Worm (Caenorhabditis elegans): Measurements from ENCODE around the gene F44E5.17.

Gene F44E5.17

DNA sequence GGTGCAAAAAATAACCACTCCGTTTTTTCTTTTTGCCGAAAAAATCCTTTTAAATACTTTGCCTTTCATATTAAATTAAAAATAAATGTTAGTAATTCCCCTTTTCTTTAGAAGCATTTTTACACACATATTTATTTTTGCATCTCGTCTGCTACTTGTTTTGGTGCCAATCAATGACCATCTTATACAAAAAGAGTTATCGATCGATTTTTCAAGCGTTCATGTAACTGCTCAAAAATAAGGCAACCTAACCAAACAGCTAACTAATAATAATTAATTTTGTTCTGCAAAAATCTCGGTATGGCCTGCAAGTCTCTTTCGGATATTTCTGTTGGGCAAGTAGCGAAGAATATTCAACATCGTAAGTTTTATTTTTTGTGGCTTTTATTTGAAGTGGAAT lies 18.1 kb upstream of the F44E5.17 start, which contains the start of gene F44E5.2:
F44E5.2 (plus strand) TSS at position 301 of the 400 bp plus-strand sequence.
- TF ChIP-seq ztf-23 (GFP tag; IDR thresholded peaks at IDR 0.05), result no peak
- no peak for TF ChIP-seq ref-1 (GFP tag; conservative IDR thresholded peaks at IDR 0.05)
- TF ChIP-seq ztf-29 (GFP tag; IDR thresholded peaks at IDR 0.05), result no peak
- no peak for TF ChIP-seq T22C8.4 (GFP tag; IDR thresholded peaks at IDR 0.05)
- TF ChIP-seq tab-1 (GFP tag; IDR thresholded peaks at IDR 0.05), result no peak
- TF ChIP-seq cog-1 (tag; optimal IDR thresholded peaks at IDR 0.05), result no peak
- TF ChIP-seq med-1 (GFP tag; optimal IDR thresholded peaks at IDR 0.05; ENCODE audit: insufficient read depth), result no peak
- no peak for TF ChIP-seq klf-2 (GFP tag; conservative IDR thresholded peaks at IDR 0.05)
- no peak for TF ChIP-seq flt-1 (GFP tag; IDR thresholded peaks at IDR 0.05)

DNA sequence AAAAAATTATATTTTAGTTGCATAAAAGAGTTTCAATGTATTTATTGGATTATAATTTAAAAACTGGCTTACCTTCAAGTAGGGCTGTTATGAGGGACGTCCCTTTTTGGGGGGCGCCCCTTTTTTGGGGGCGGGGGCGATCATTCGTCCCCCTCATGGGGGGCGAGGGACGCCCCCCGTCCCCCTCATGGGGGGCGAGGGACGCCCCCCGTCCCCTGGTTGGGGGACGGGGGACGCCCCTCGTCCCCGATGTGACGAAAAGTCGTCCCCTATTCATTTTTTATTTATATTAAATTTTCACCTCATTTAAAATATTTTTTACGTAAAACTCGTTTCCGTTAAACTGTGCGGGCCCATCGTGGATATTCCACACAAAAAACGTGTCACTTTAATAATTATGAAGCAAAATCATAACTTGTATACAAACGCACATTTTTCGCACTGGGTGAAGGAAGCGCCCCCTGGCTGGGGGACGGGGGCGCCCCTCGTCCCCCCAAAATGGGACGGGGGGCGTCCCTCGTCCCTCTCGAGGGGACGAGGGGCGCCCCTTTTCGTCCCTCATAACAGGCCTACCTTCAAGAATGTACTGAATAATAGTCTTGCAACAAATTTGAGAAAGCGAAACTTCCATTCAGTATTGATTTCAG lies 17.2 kb upstream of the F44E5.17 start:
- TF ChIP-seq ztf-23 (GFP tag; IDR thresholded peaks at IDR 0.05) (no peak), tab-1 (GFP tag; IDR thresholded peaks at IDR 0.05) (0 out of 2 replicates have a peak, but pooled peaks have one; percentile 28), med-1 (GFP tag; optimal IDR thresholded peaks at IDR 0.05; ENCODE audit: insufficient read depth) (no peak), ref-1 (GFP tag; conservative IDR thresholded peaks at IDR 0.05) (no peak), cog-1 (tag; optimal IDR thresholded peaks at IDR 0.05) (no peak), T22C8.4 (GFP tag; IDR thresholded peaks at IDR 0.05) (no peak), klf-2 (GFP tag; conservative IDR thresholded peaks at IDR 0.05) (no peak), flt-1 (GFP tag; IDR thresholded peaks at IDR 0.05) (no peak)

DNA sequence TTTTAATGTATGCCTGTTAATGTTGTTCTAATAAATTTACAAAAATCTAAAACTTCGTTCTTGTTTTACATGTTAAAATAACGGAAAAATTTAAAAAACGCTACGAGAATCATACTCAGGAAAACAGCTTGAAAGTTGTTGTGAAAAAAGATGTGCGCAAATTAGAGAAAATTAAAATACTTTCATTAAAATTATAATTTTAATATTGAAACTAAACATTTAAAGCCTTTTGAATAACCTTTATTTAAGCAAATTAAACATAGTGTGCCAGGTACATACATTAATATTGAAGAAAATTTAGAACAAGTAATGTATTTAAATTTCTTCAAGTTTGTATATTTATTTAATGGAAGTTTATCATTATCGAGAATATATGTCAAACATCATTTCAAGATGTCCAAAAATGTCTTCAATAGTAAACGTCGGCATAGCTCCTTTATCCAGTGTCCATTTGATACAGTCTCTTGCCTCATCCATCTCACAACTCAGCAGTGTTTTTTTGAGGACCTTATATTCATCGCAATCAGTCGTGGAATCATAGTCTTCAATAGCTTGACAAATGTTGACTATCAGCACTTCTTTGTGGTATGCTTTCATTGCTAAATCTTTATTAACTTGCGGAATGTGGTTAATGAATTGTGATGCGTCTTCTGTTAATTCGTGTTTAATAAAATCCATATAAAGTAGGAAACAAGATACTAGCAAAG lies 13.6 kb upstream of the F44E5.17 start:
- no peak for TF ChIP-seq ref-1 (GFP tag; conservative IDR thresholded peaks at IDR 0.05)
- no peak for TF ChIP-seq ztf-29 (GFP tag; IDR thresholded peaks at IDR 0.05)
- no peak for TF ChIP-seq tab-1 (GFP tag; IDR thresholded peaks at IDR 0.05)
- TF ChIP-seq flt-1 (GFP tag; IDR thresholded peaks at IDR 0.05), result no peak
- no peak for TF ChIP-seq T22C8.4 (GFP tag; IDR thresholded peaks at IDR 0.05)
- TF ChIP-seq med-1 (GFP tag; optimal IDR thresholded peaks at IDR 0.05; ENCODE audit: insufficient read depth), result no peak
- TF ChIP-seq cog-1 (tag; optimal IDR thresholded peaks at IDR 0.05), result no peak
- TF ChIP-seq klf-2 (GFP tag; conservative IDR thresholded peaks at IDR 0.05), result no peak
- no peak for TF ChIP-seq ztf-23 (GFP tag; IDR thresholded peaks at IDR 0.05)

DNA sequence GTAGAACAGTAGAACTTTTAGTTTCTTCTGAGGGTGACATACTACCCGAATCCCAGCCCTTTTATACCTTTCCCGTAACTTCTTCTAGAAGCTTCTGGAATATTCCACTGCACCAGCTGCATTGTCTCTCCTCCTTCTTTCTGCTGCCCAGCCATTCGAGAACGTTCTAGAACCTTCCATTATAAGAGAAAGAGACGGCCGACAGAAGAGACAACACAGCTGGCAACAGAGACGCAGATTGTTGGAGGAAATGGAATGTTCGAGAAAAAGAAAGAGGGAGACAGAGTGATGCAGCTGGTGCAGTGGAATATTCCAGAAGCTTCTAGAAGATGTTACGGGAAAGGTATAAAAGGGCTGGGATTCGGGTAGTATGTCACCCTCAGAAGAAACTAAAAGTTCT lies 10.9 kb upstream of the F44E5.17 start, which contains the start of the genes F44E5.4 and F44E5.5:
F44E5.4 (minus strand) TSS at position 35 of the 400 bp plus-strand sequence.
F44E5.5 (plus strand) TSS at position 386 of the 400 bp plus-strand sequence.
- TF ChIP-seq klf-2 (GFP tag; conservative IDR thresholded peaks at IDR 0.05) (peak; percentile 79), cog-1 (tag; optimal IDR thresholded peaks at IDR 0.05) (peak; percentile 66), ztf-29 (GFP tag; IDR thresholded peaks at IDR 0.05) (peak; percentile 72), flt-1 (GFP tag; IDR thresholded peaks at IDR 0.05) (peak; percentile 97), ztf-23 (GFP tag; IDR thresholded peaks at IDR 0.05) (peak; percentile 91), ref-1 (GFP tag; conservative IDR thresholded peaks at IDR 0.05) (peak; percentile 50; the same call in 1 of the 2 replicates), tab-1 (GFP tag; IDR thresholded peaks at IDR 0.05) (peak; percentile 61; the same call in 1 of the 2 replicates), T22C8.4 (GFP tag; IDR thresholded peaks at IDR 0.05) (peak; percentile 66)

DNA sequence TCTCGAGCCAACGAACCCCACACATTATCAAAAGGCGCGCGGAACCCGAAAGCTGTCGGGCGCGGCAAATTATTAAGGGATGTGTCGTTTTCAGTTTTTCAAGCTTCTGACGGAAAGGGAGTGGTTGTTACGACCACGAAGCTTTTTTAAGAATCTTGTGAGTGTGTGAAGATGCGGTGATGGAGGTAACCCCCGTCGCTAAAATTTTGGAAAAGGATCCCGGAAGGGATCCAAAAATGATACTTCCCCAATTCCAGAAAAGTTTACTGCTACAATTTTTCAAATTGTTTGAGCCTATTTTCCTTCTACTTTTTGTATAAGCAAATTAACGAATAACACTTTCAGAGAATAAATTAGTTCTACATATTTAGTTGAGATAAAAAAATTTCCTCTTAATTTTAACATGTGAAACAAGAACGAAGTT lies 8.3 kb upstream of the F44E5.17 start:
- no peak for TF ChIP-seq ztf-29 (GFP tag; IDR thresholded peaks at IDR 0.05)
- no peak for TF ChIP-seq cog-1 (tag; optimal IDR thresholded peaks at IDR 0.05)
- TF ChIP-seq med-1 (GFP tag; optimal IDR thresholded peaks at IDR 0.05; ENCODE audit: insufficient read depth), result no peak

DNA sequence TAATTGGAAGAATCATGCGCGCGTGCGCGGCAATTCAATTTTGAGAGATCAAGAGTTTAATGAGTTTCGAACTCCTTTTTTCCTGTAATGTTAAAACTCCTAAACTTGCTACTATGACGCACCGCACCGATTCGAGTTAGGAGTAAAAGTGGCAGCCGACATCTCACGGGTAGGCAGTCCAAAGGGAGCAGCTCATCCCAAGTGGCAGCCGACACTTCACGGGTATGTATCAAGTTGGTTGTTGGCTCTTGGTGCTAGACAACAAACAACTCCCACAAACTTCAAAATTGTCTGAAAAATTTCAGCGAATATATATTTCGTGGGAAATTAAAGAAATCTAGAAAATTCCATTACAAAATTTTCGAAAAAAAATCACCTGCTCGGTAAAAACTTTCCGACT lies 4.8 kb upstream of the F44E5.17 start:
- TF ChIP-seq cog-1 (tag; optimal IDR thresholded peaks at IDR 0.05) (no peak), tab-1 (GFP tag; IDR thresholded peaks at IDR 0.05) (no peak), ztf-29 (GFP tag; IDR thresholded peaks at IDR 0.05) (no peak), flt-1 (GFP tag; IDR thresholded peaks at IDR 0.05) (no peak), med-1 (GFP tag; optimal IDR thresholded peaks at IDR 0.05; ENCODE audit: insufficient read depth) (no peak), klf-2 (GFP tag; conservative IDR thresholded peaks at IDR 0.05) (no peak), ref-1 (GFP tag; conservative IDR thresholded peaks at IDR 0.05) (no peak), T22C8.4 (GFP tag; IDR thresholded peaks at IDR 0.05) (no peak), ztf-23 (GFP tag; IDR thresholded peaks at IDR 0.05) (no peak)

DNA sequence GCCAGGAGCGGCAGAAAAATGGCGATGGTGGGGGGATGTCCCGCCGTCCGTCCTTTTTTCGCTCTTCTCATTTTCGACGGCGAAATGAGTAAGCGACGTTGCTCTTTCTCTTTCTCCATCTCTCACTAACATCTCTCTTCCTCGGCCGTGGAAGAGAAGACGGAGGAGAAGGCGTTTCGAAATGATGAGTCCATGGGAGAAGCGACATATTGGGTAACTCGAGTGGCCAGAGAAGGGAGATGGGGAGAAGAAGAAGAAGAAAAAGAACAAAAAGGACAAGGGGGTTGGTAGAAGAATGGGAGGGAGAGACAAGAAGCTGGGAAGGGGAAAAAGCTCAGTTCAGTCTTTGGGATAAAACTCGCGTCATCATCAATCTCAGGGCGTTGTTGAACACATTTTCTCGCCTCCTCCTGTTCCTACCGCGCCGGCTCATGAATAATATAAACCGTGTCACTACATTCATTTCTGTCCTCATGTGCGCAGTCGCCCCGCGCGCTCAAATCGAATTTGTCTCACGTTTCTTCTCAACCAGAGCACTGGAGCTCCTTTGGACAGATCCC lies 3.3 kb upstream of the F44E5.17 start:
- no peak for TF ChIP-seq cog-1 (tag; optimal IDR thresholded peaks at IDR 0.05)
- no peak for TF ChIP-seq med-1 (GFP tag; optimal IDR thresholded peaks at IDR 0.05; ENCODE audit: insufficient read depth)
- no peak for TF ChIP-seq flt-1 (GFP tag; IDR thresholded peaks at IDR 0.05)
- TF ChIP-seq ztf-23 (GFP tag; IDR thresholded peaks at IDR 0.05), result 0 out of 2 replicates have a peak, but pooled peaks have one; percentile 53
- no peak for TF ChIP-seq T22C8.4 (GFP tag; IDR thresholded peaks at IDR 0.05)
- no peak for TF ChIP-seq ztf-29 (GFP tag; IDR thresholded peaks at IDR 0.05)
- no peak for TF ChIP-seq klf-2 (GFP tag; conservative IDR thresholded peaks at IDR 0.05)

DNA sequence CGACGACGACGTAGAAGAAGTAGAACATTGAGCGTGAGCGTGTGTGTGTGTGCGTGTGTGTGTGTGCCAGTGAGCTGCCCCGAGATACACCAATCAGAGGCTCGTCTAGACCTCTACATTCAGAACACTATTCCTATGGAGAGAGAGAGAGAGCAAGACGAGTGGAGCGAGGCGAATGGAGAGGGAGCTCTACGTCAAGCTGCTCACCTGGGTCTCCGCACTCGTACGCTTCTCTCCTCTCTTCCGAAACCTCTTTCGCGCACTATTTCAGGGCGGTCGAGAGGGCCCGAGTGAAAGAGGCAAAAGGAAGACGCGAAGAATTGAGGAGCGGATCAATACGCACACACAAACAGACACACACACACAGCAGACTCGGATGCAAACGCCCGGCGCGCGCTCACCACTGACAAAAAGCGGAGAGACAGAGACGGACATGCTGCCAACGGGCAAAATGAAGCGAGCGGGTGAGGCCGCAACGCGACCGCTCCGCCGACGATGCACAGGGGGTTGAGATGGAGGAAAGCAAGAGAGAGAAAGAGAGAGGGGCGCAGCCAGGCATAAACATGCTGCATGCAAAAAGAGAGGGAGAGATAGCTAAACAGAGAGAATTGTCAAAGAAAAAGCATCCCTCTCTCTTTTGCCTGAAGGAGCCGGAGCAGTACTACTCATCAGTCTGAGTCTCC lies 1.2 kb upstream of the F44E5.17 start:
- TF ChIP-seq ztf-23 (GFP tag; IDR thresholded peaks at IDR 0.05), result peak; percentile 65; the same call in 1 of the 2 replicates
- peak; percentile 86 for TF ChIP-seq T22C8.4 (GFP tag; IDR thresholded peaks at IDR 0.05)
- no peak for TF ChIP-seq ref-1 (GFP tag; conservative IDR thresholded peaks at IDR 0.05)
- peak; percentile 61; the same call in 1 of the 2 replicates for TF ChIP-seq flt-1 (GFP tag; IDR thresholded peaks at IDR 0.05)
- TF ChIP-seq klf-2 (GFP tag; conservative IDR thresholded peaks at IDR 0.05), result no peak
- peak; percentile 93 for TF ChIP-seq cog-1 (tag; optimal IDR thresholded peaks at IDR 0.05)
- TF ChIP-seq tab-1 (GFP tag; IDR thresholded peaks at IDR 0.05), result no peak
- TF ChIP-seq ztf-29 (GFP tag; IDR thresholded peaks at IDR 0.05), result no peak
- no peak for TF ChIP-seq med-1 (GFP tag; optimal IDR thresholded peaks at IDR 0.05; ENCODE audit: insufficient read depth)
